Fruit fly (Drosophila melanogaster): ENCODE data around the gene Glyp.

Gene Glyp

DNA sequence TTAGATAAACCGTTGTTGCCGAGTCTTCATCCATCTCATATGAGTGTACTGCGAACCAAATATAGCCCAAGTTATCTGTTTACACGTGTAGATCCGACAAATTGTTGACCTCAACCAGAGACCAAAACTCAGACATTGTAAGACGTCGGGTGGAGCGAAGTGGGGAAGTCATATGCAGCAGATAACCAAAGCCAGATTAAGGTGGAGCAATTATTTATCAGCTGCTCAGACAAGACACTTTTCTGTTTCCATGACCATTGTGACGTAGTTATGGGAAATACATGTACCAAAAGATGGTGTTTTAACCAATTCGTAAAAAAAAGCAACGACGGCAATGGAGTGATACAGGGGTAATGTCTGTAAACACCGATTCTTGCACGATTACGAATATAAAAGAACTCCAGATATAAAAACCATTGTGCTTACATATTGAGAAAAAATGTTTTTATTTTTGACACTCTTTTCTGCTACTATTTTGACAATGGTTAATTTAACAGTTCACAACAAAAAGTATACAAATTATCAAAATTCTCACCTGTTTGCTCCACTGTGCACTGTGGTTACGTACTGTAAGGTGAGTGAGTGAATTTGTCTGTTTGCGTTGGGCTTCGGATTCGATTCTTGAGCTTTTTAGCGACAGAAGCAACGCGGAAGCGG is 46.8 kb downstream of the Glyp start (continued):
- peak; percentile 39 for TF ChIP-seq D19A (tag; optimal IDR thresholded peaks at IDR 0.05)
- peak; percentile 56 for TF ChIP-seq CG11247 (GFP tag; IDR thresholded peaks at IDR 0.05)
- TF ChIP-seq PHDP (tag; optimal IDR thresholded peaks at IDR 0.05), result peak; percentile 50
- TF ChIP-seq CG11456 (GFP tag; IDR thresholded peaks at IDR 0.05), result 0 out of 3 replicates have a peak, but pooled peaks have one; percentile 60
- peak; percentile 21 for TF ChIP-seq p53 (GFP tag; optimal IDR thresholded peaks at IDR 0.05)
- TF ChIP-seq da (GFP tag; optimal IDR thresholded peaks at IDR 0.05), result no peak
- TF ChIP-seq Xbp1 (GFP tag; optimal IDR thresholded peaks at IDR 0.05), result peak; percentile 48
- no peak for TF ChIP-seq cad (GFP tag; optimal IDR thresholded peaks at IDR 0.05)
- peak; percentile 25 for TF ChIP-seq Fer3 (tag; optimal IDR thresholded peaks at IDR 0.05)
- TF ChIP-seq Max (GFP tag; optimal IDR thresholded peaks at IDR 0.05), result peak; percentile 48
- no peak for TF ChIP-seq Rx (GFP tag; IDR thresholded peaks at IDR 0.05)
- peak in 1 of 2 experiments; percentile 84 for TF ChIP-seq eve (GFP tag; optimal IDR thresholded peaks at IDR 0.05)
- peak; percentile 37 for TF ChIP-seq CG18262 (tag; optimal IDR thresholded peaks at IDR 0.05)
- TF ChIP-seq al (GFP tag; IDR thresholded peaks at IDR 0.05), result peak; percentile 55
- peak; percentile 72 for TF ChIP-seq pho (GFP tag; optimal IDR thresholded peaks at IDR 0.05)
- no peak for TF ChIP-seq toy (GFP tag; IDR thresholded peaks at IDR 0.05)
- no peak for TF ChIP-seq aop (GFP tag; IDR thresholded peaks at IDR 0.05)
- peak; percentile 4 for TF ChIP-seq lbe (GFP tag; optimal IDR thresholded peaks at IDR 0.05)
- TF ChIP-seq CG10979 (tag; optimal IDR thresholded peaks at IDR 0.05), result peak; percentile 5
- TF ChIP-seq Fer2 (tag; optimal IDR thresholded peaks at IDR 0.05), result no peak
- no peak for TF ChIP-seq trem (tag; optimal IDR thresholded peaks at IDR 0.05)
- peak; percentile 29 for TF ChIP-seq CG3065 (GFP tag; optimal IDR thresholded peaks at IDR 0.05)
- no peak for TF ChIP-seq tna (GFP tag; IDR thresholded peaks at IDR 0.05; ENCODE audit: partially characterized antibody)
- TF ChIP-seq Mad (GFP tag; optimal IDR thresholded peaks at IDR 0.05), result no peak
- peak; percentile 34; the same call in 1 of the 2 replicates for TF ChIP-seq sisA (GFP tag; IDR thresholded peaks at IDR 0.05)
- TF ChIP-seq CG14014 (GFP tag; IDR thresholded peaks at IDR 0.05), result peak; percentile 43; the same call in 1 of the 2 replicates
- TF ChIP-seq CG12299 (tag; optimal IDR thresholded peaks at IDR 0.05), result no peak
- no peak for TF ChIP-seq CG10565 (GFP tag; optimal IDR thresholded peaks at IDR 0.05)
- TF ChIP-seq dysf (GFP tag; IDR thresholded peaks at IDR 0.05), result peak; percentile 66
- TF ChIP-seq CG9817 (tag; optimal IDR thresholded peaks at IDR 0.05), result peak; percentile 37
- TF ChIP-seq jumu (GFP tag; optimal IDR thresholded peaks at IDR 0.05), result peak; percentile 27
- peak; percentile 46; the same call in 1 of the 2 replicates for TF ChIP-seq CG11696 (GFP tag; IDR thresholded peaks at IDR 0.05)
- peak; percentile 5 for TF ChIP-seq NC2β (GFP tag; optimal IDR thresholded peaks at IDR 0.05)
- TF ChIP-seq CG7556 (GFP tag; optimal IDR thresholded peaks at IDR 0.05), result peak; percentile 34
- TF ChIP-seq nau (GFP tag; optimal IDR thresholded peaks at IDR 0.05), result peak; percentile 38
- TF ChIP-seq MBD-R2 (GFP tag; IDR thresholded peaks at IDR 0.05), result peak; percentile 13; the same call in 1 of the 2 replicates
- peak; percentile 32; the same call in 1 of the 2 replicates for TF ChIP-seq sob (GFP tag; IDR thresholded peaks at IDR 0.05)
- no peak for TF ChIP-seq pzg (GFP tag; optimal IDR thresholded peaks at IDR 0.05)
- TF ChIP-seq bcd (GFP tag; optimal IDR thresholded peaks at IDR 0.05), result peak; percentile 47
- no peak for TF ChIP-seq CG13296 (GFP tag; optimal IDR thresholded peaks at IDR 0.05)
- TF ChIP-seq CG11504 (tag; optimal IDR thresholded peaks at IDR 0.05), result peak; percentile 54
- no peak for TF ChIP-seq oc (tag; optimal IDR thresholded peaks at IDR 0.05)
- TF ChIP-seq bab2 (GFP tag; optimal IDR thresholded peaks at IDR 0.05), result peak; percentile 50
- TF ChIP-seq lola (GFP tag; optimal IDR thresholded peaks at IDR 0.05), result peak in 1 of 3 experiments; percentile 5
- TF ChIP-seq CG3838 (GFP tag; optimal IDR thresholded peaks at IDR 0.05), result no peak
- no peak for TF ChIP-seq fu2 (GFP tag; optimal IDR thresholded peaks at IDR 0.05)
- no peak for TF ChIP-seq CG4328 (GFP tag; optimal IDR thresholded peaks at IDR 0.05)
- peak; percentile 21 for TF ChIP-seq CG30431 (GFP tag; optimal IDR thresholded peaks at IDR 0.05)
- peak; percentile 42 for TF ChIP-seq CG9727 (GFP tag; optimal IDR thresholded peaks at IDR 0.05)
- 0 out of 4 replicates have a peak, but pooled peaks have one; percentile 4 for TF ChIP-seq Gug (GFP tag; IDR thresholded peaks at IDR 0.05)
